Worm (Caenorhabditis elegans): ENCODE measurements around the gene oat-1.

The oat-1 gene

DNA sequence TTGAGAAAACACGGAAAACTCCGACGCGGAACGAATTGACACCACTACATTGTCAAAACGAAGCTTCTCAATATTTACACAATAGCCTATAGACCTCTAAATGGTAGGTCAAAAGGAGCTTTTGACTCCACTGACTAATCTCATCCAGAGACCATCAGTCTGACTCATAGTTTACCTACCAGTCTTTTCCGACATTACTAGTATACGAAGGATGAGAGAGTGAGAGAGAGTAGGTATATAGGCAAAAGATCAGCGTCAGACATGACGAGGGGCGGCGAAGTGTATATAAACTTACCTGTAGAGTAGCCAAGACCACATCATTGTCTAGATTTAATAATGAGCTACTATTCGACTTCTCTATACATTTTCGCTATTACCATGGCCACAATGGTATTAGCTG lies 14.8 kb upstream of the oat-1 start, which contains the start of gene srlf-3:
Gene srlf-3, plus strand, starts transcription at position 301 of the 400 bp plus-strand sequence.
- TF ChIP-seq unc-39 (tag; optimal IDR thresholded peaks at IDR 0.05): no peak
- TF ChIP-seq crh-2 (tag; optimal IDR thresholded peaks at IDR 0.05): no peak
- no peak for TF ChIP-seq mbf-1 (tag; optimal IDR thresholded peaks at IDR 0.05)
- TF ChIP-seq sma-3 (GFP tag; optimal IDR thresholded peaks at IDR 0.05): no peak
- TF ChIP-seq alr-1 (tag; optimal IDR thresholded peaks at IDR 0.05): no peak
- TF ChIP-seq nhr-25 (tag; optimal IDR thresholded peaks at IDR 0.05): no peak
- TF ChIP-seq sem-4 (tag; optimal IDR thresholded peaks at IDR 0.05): no peak
- TF ChIP-seq R02D3.7 (tag; optimal IDR thresholded peaks at IDR 0.05): no peak
- no peak for TF ChIP-seq egl-27 (tag; optimal IDR thresholded peaks at IDR 0.05)
- no peak for TF ChIP-seq ceh-82 (tag; optimal IDR thresholded peaks at IDR 0.05)
- TF ChIP-seq nhr-237 (tag; optimal IDR thresholded peaks at IDR 0.05): no peak
- TF ChIP-seq dmd-4 (tag; optimal IDR thresholded peaks at IDR 0.05): no peak
- no peak for TF ChIP-seq unc-62 (GFP tag; optimal IDR thresholded peaks at IDR 0.05)
- TF ChIP-seq elt-1 (tag; optimal IDR thresholded peaks at IDR 0.05): no peak
- no peak for TF ChIP-seq ceh-16 (tag; optimal IDR thresholded peaks at IDR 0.05)
- no peak for TF ChIP-seq lin-13 (GFP tag; optimal IDR thresholded peaks at IDR 0.05)
- TF ChIP-seq C34F6.9 (tag; optimal IDR thresholded peaks at IDR 0.05): no peak
- no peak for TF ChIP-seq mdl-1 (tag; optimal IDR thresholded peaks at IDR 0.05)

DNA sequence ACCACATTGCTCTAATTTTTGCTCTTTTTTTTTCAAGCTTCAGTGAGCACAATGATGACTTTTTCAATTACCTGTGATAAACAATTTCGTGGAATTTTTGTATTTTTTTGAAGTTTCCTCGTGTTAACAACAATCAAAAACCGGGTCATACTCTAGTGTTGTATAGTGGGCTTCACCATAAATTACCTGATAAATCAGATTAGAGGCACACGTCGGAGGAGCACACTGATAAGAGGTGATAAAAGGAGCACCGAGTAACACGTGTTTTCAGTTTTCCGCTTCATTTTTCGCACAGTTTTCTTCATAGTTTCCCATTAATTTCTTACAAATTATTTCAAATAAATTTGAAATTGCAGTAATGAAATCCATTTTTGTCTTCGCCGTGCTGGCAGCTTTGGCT lies 8.9 kb upstream of the oat-1 start, which contains the start of gene spp-8:
Gene spp-8, plus strand, starts transcription at position 357 of the 400 bp plus-strand sequence.
- TF ChIP-seq unc-55 (GFP tag; optimal IDR thresholded peaks at IDR 0.05) (no peak), mdl-1 (tag; optimal IDR thresholded peaks at IDR 0.05) (peak in 1 of 2 experiments; percentile 43), mbf-1 (tag; optimal IDR thresholded peaks at IDR 0.05) (no peak), ztf-4 (tag; optimal IDR thresholded peaks at IDR 0.05) (no peak), crh-2 (tag; optimal IDR thresholded peaks at IDR 0.05) (peak; percentile 81), sma-9 (GFP tag; optimal IDR thresholded peaks at IDR 0.05) (peak; percentile 55), sma-9 (tag; optimal IDR thresholded peaks at IDR 0.05) (no peak), nhr-25 (tag; optimal IDR thresholded peaks at IDR 0.05) (no peak), elt-3 (tag; optimal IDR thresholded peaks at IDR 0.05) (no peak), elt-1 (tag; optimal IDR thresholded peaks at IDR 0.05) (no peak), nhr-10 (tag; optimal IDR thresholded peaks at IDR 0.05) (no peak), gmeb-1 (tag; optimal IDR thresholded peaks at IDR 0.05) (peak; percentile 40), unc-62 (GFP tag; optimal IDR thresholded peaks at IDR 0.05) (no peak), ama-1 (optimal IDR thresholded peaks at IDR 0.05) (no peak), sma-3 (GFP tag; optimal IDR thresholded peaks at IDR 0.05) (peak; percentile 5), lin-13 (GFP tag; optimal IDR thresholded peaks at IDR 0.05) (no peak), fos-1 (tag; optimal IDR thresholded peaks at IDR 0.05) (peak; percentile 78), aly-2 (tag; optimal IDR thresholded peaks at IDR 0.05) (no peak), skn-1 (tag; optimal IDR thresholded peaks at IDR 0.05) (peak; percentile 41)

DNA sequence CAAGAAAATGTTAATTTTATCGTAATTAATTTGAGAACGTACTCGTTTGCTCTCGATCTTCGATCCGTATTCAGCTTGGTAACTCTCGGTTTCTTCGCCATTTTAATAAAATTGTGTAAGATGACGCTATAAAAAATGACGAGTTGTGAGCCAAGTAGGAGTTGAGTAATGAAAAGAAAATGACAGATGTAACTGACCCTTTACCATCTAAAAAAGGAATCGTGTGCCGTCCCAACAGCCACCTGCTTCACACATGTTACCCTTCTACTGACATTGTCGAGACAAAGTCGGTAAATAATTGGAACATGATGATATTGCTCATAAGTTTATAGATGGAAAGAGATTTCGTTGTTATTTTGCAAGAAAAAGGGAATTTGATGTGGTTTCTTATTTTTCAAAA lies 7.0 kb upstream of the oat-1 start, which contains the start of gene hlh-12:
Gene hlh-12, minus strand, starts transcription at position 101 of the 400 bp plus-strand sequence.
- no peak for TF ChIP-seq C34F6.9 (tag; optimal IDR thresholded peaks at IDR 0.05)

DNA sequence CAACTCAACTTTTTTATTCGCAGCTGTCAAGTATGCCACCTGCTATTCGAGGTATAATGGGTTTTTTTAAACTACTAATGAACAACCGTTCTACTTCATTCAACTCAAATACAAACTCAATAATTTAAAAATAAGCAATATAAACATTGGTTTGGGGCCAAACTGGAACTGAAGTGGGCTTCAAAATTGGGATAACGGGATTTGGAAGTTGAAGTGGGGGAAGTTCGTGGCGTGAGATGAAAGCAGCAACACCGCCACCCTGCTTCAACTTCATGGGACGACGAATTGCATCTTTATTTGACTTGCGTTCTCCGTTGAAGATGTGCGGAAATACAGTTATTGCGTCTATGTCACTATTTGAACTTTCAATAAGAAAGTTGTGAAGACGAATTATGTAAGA lies 6.1 kb upstream of the oat-1 start:
- TF ChIP-seq alr-1 (tag; optimal IDR thresholded peaks at IDR 0.05): no peak
- no peak for TF ChIP-seq nhr-11 (tag; optimal IDR thresholded peaks at IDR 0.05)

DNA sequence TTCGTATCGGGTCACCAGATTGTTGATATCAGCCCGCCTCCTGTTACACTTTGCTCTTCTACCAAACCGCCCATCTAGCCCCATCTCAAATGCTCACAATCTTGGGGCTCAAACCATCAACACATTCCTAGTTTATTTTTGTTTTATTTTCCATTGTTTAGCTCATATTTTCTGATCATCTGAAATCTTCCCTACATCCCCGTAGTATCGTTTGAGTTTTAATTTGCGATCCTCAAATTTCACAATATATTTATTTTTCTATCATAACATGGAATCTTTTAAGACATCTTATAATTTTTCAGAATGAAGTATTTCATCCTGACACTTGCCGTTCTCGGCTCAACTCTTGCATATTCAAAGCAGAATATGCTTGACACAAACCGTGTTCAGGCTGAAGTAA lies 4.5 kb upstream of the oat-1 start, which contains the start of gene spp-10:
Gene spp-10, plus strand, starts transcription at position 301 of the 400 bp plus-strand sequence.
- TF ChIP-seq Y55F3AM.14 (GFP tag; optimal IDR thresholded peaks at IDR 0.05): no peak
- no peak for TF ChIP-seq nhr-21 (tag; optimal IDR thresholded peaks at IDR 0.05)
- TF ChIP-seq nhr-237 (tag; optimal IDR thresholded peaks at IDR 0.05): no peak
- no peak for TF ChIP-seq mdl-1 (tag; optimal IDR thresholded peaks at IDR 0.05)
- no peak for TF ChIP-seq unc-55 (GFP tag; optimal IDR thresholded peaks at IDR 0.05)
- TF ChIP-seq lin-11 (tag; optimal IDR thresholded peaks at IDR 0.05): no peak
- TF ChIP-seq sma-3 (GFP tag; optimal IDR thresholded peaks at IDR 0.05): no peak

DNA sequence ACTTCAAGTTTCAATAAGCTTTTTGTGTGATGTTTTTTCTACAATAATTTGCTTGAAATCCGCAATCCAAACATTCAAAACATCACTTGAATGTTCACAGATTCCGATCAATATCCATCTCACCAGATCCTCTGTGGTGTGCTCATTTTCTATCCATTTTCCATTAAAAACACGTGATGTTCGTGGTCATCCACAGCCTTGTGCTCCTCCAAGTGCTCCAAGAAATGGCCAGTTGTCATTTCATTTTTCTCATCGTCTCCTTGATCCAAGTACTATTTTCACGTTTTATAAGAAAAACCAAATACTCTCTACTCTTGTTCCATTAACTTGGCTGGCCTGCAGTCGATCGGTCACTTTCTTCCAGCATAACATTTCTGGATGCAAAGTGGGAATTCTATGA lies 3.8 kb upstream of the oat-1 start:
- TF ChIP-seq gmeb-1 (tag; optimal IDR thresholded peaks at IDR 0.05) (no peak), alr-1 (tag; optimal IDR thresholded peaks at IDR 0.05) (no peak), mbf-1 (tag; optimal IDR thresholded peaks at IDR 0.05) (no peak), nhr-10 (tag; optimal IDR thresholded peaks at IDR 0.05) (no peak), mdl-1 (tag; optimal IDR thresholded peaks at IDR 0.05) (no peak), lin-13 (GFP tag; optimal IDR thresholded peaks at IDR 0.05) (no peak), elt-3 (tag; optimal IDR thresholded peaks at IDR 0.05) (no peak), unc-62 (GFP tag; optimal IDR thresholded peaks at IDR 0.05) (no peak), snpc-4 (tag; optimal IDR thresholded peaks at IDR 0.05) (no peak), ceh-16 (tag; optimal IDR thresholded peaks at IDR 0.05) (no peak), mab-5 (tag; optimal IDR thresholded peaks at IDR 0.05) (peak; percentile 18), elt-1 (tag; optimal IDR thresholded peaks at IDR 0.05) (no peak), zag-1 (tag; optimal IDR thresholded peaks at IDR 0.05) (no peak), F13H6.1 (tag; optimal IDR thresholded peaks at IDR 0.05) (peak; percentile 49), C34F6.9 (tag; optimal IDR thresholded peaks at IDR 0.05) (no peak), sma-9 (GFP tag; optimal IDR thresholded peaks at IDR 0.05) (peak; percentile 37), sma-9 (tag; optimal IDR thresholded peaks at IDR 0.05) (no peak), ZK546.5 (tag; optimal IDR thresholded peaks at IDR 0.05) (no peak), fos-1 (tag; optimal IDR thresholded peaks at IDR 0.05) (no peak), nhr-12 (tag; optimal IDR thresholded peaks at IDR 0.05) (no peak), lin-39 (tag; optimal IDR thresholded peaks at IDR 0.05) (no peak), nhr-21 (tag; optimal IDR thresholded peaks at IDR 0.05) (no peak), peb-1 (tag; optimal IDR thresholded peaks at IDR 0.05) (no peak), nhr-25 (tag; optimal IDR thresholded peaks at IDR 0.05) (no peak), nhr-129 (tag; optimal IDR thresholded peaks at IDR 0.05) (peak; percentile 58)
